Fruit fly (Drosophila melanogaster): ENCODE measurements around the gene ND-15.

DNA sequence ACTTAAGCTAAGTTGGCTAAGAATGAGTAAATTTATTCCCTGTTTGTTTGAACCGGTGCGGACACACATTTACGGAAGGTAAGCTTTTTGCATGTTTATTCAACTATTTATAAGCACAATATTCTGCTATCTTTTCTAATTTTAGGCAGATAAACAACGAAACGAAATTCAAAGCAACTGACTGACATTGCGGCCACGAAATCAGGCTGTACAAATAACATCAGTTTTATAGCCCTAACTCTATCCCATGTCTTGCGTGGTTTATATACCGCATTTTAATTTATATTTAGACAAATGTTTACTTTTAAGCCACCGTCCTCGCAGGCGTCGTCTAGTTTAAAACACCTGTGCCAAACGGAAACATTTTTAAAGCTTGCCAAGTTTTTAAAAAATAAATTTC, 29.4 kb upstream of the ND-15 start:
- TF ChIP-seq CG4496 (GFP tag; IDR thresholded peaks at IDR 0.05) = no peak
- TF ChIP-seq Pif1B (GFP tag; optimal IDR thresholded peaks at IDR 0.05) = no peak
- no peak for TF ChIP-seq fd96Ca (GFP tag; IDR thresholded peaks at IDR 0.05)
- TF ChIP-seq gl (tag; optimal IDR thresholded peaks at IDR 0.05) = no peak

All from whole organism, pupa.